Worm (Caenorhabditis elegans): Measurements from ENCODE around the gene K02D10.3.

Gene K02D10.3

DNA sequence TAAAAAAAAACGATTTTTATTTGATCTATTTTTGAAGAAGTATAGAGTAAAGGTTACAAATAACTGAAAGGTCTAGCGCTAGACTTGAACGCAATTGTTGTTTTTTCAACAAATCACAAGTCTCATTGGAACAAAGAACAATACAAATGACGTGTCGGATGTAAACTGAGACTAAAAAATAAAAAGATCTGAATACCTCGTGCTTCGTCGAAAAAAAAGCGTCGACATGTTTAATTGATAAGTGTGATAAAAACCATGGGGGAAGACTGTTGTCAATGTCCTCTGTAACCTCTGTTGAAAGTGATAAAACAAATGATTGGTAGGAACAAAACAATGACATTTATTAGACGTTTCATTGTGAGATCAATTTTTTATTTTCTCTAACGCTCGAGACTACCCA, 11.0 kb upstream of the K02D10.3 start (continued):
- TF ChIP-seq hlh-30 (tag; optimal IDR thresholded peaks at IDR 0.05; ENCODE audit: insufficient read depth) (peak; percentile 91), T20F7.1 (GFP tag; optimal IDR thresholded peaks at IDR 0.05) (peak; percentile 57), hif-1 (tag; optimal IDR thresholded peaks at IDR 0.05) (peak in 1 of 2 experiments; percentile 38), zag-1 (tag; optimal IDR thresholded peaks at IDR 0.05) (no peak), Y75B8A.6 (GFP tag; IDR thresholded peaks at IDR 0.05) (no peak), tra-1 (GFP tag; IDR thresholded peaks at IDR 0.05) (0 out of 2 replicates have a peak, but pooled peaks have one; percentile 52), mdt-29 (GFP tag; IDR thresholded peaks at IDR 0.05) (no peak), pqm-1 (tag; optimal IDR thresholded peaks at IDR 0.05) (peak; percentile 50), lin-15B (tag; optimal IDR thresholded peaks at IDR 0.05) (no peak), mep-1 (tag; optimal IDR thresholded peaks at IDR 0.05) (peak; percentile 46), Y48G9A.11 (GFP tag; IDR thresholded peaks at IDR 0.05) (no peak), lin-39 (tag; optimal IDR thresholded peaks at IDR 0.05) (no peak), dve-1 (tag; optimal IDR thresholded peaks at IDR 0.05; ENCODE audit: insufficient read depth) (peak; percentile 92), fkh-10 (GFP tag; optimal IDR thresholded peaks at IDR 0.05) (no peak), Y5F2A.4 (GFP tag; optimal IDR thresholded peaks at IDR 0.05) (no peak), T26A8.4 (GFP tag; IDR thresholded peaks at IDR 0.05) (no peak), nhr-48 (tag; optimal IDR thresholded peaks at IDR 0.05) (peak; percentile 58), ZK546.5 (tag; optimal IDR thresholded peaks at IDR 0.05) (no peak), nhr-237 (tag; optimal IDR thresholded peaks at IDR 0.05) (no peak), dmd-9 (GFP tag; IDR thresholded peaks at IDR 0.05) (no peak), F44E2.7 (GFP tag; IDR thresholded peaks at IDR 0.05) (no peak), snpc-1.2 (GFP tag; IDR thresholded peaks at IDR 0.05) (no peak), fos-1 (tag; optimal IDR thresholded peaks at IDR 0.05) (no peak), lin-13 (GFP tag; optimal IDR thresholded peaks at IDR 0.05) (no peak), sdz-12 (GFP tag; optimal IDR thresholded peaks at IDR 0.05) (no peak)

DNA sequence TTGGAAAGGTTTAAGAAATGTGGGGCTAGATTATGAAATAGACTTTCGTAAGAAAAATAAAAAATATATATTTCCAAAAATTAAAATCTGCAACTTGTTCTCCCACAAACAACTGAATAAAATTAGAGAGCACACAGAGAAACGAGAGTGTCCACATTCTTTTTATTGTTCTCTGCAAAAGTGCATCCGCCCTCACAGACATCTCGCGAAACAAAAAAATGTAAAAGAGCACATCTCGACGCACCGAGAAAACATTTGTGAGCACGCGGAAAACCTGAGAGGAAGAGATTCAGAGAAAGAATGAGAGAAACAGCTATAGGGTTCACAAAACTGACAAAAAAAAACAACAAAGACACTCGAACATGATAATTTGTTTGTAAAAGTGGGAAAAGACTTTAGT, 10.3 kb upstream of the K02D10.3 start:
- no peak for TF ChIP-seq fos-1 (tag; optimal IDR thresholded peaks at IDR 0.05)
- no peak for TF ChIP-seq lin-1 (GFP tag; IDR thresholded peaks at IDR 0.05)
- no peak for TF ChIP-seq mdt-29 (GFP tag; IDR thresholded peaks at IDR 0.05)
- peak in 1 of 2 experiments; percentile 93 for TF ChIP-seq unc-62 (GFP tag; optimal IDR thresholded peaks at IDR 0.05 in 1 of 2)
- no peak for TF ChIP-seq unc-62 (tag; optimal IDR thresholded peaks at IDR 0.05)
- TF ChIP-seq T20F7.1 (GFP tag; optimal IDR thresholded peaks at IDR 0.05), result no peak
- peak in 1 of 2 experiments; percentile 4 for TF ChIP-seq daf-16 (GFP tag; optimal IDR thresholded peaks at IDR 0.05)
- TF ChIP-seq daf-16 (tag; optimal IDR thresholded peaks at IDR 0.05), result no peak
- TF ChIP-seq hlh-30 (tag; optimal IDR thresholded peaks at IDR 0.05; ENCODE audit: insufficient read depth), result peak; percentile 52
- no peak for TF ChIP-seq nhr-48 (tag; optimal IDR thresholded peaks at IDR 0.05)
- peak in 1 of 2 experiments; percentile 45 for TF ChIP-seq mdl-1 (tag; optimal IDR thresholded peaks at IDR 0.05)
- TF ChIP-seq pqm-1 (tag; optimal IDR thresholded peaks at IDR 0.05), result no peak
- no peak for TF ChIP-seq mep-1 (tag; optimal IDR thresholded peaks at IDR 0.05)
- no peak for TF ChIP-seq nhr-76 (tag; optimal IDR thresholded peaks at IDR 0.05)
- no peak for TF ChIP-seq attf-4 (tag; optimal IDR thresholded peaks at IDR 0.05)
- no peak for TF ChIP-seq sdz-12 (GFP tag; optimal IDR thresholded peaks at IDR 0.05)
- no peak for TF ChIP-seq gei-8 (GFP tag; optimal IDR thresholded peaks at IDR 0.05)
- no peak for TF ChIP-seq lin-38 (GFP tag; IDR thresholded peaks at IDR 0.05)
- no peak for TF ChIP-seq tag-97 (GFP tag; IDR thresholded peaks at IDR 0.05)
- peak; percentile 2 for TF ChIP-seq hlh-11 (tag; optimal IDR thresholded peaks at IDR 0.05)
- no peak for TF ChIP-seq ztf-7 (tag; optimal IDR thresholded peaks at IDR 0.05)
- peak in 1 of 2 experiments; percentile 47 for TF ChIP-seq lsy-2 (tag; optimal IDR thresholded peaks at IDR 0.05)
- TF ChIP-seq dpl-1 (GFP tag; optimal IDR thresholded peaks at IDR 0.05), result peak; percentile 12
- no peak for TF ChIP-seq nhr-111 (GFP tag; optimal IDR thresholded peaks at IDR 0.05)
- TF ChIP-seq ctbp-1 (GFP tag; IDR thresholded peaks at IDR 0.05), result no peak
- TF ChIP-seq dmd-6 (GFP tag; IDR thresholded peaks at IDR 0.05), result 0 out of 2 replicates have a peak, but pooled peaks have one; percentile 20
- TF ChIP-seq daf-19 (GFP tag; conservative IDR thresholded peaks at IDR 0.05), result no peak
- peak; percentile 4 for TF ChIP-seq nhr-11 (tag; optimal IDR thresholded peaks at IDR 0.05)
- peak; percentile 1 for TF ChIP-seq rbr-2 (tag; optimal IDR thresholded peaks at IDR 0.05)
- TF ChIP-seq unc-130 (GFP tag; optimal IDR thresholded peaks at IDR 0.05), result no peak

Data from whole organism, L4 larva.